Fruit fly (Drosophila melanogaster): ENCODE data around the gene CG43703.

The CG43703 gene

DNA sequence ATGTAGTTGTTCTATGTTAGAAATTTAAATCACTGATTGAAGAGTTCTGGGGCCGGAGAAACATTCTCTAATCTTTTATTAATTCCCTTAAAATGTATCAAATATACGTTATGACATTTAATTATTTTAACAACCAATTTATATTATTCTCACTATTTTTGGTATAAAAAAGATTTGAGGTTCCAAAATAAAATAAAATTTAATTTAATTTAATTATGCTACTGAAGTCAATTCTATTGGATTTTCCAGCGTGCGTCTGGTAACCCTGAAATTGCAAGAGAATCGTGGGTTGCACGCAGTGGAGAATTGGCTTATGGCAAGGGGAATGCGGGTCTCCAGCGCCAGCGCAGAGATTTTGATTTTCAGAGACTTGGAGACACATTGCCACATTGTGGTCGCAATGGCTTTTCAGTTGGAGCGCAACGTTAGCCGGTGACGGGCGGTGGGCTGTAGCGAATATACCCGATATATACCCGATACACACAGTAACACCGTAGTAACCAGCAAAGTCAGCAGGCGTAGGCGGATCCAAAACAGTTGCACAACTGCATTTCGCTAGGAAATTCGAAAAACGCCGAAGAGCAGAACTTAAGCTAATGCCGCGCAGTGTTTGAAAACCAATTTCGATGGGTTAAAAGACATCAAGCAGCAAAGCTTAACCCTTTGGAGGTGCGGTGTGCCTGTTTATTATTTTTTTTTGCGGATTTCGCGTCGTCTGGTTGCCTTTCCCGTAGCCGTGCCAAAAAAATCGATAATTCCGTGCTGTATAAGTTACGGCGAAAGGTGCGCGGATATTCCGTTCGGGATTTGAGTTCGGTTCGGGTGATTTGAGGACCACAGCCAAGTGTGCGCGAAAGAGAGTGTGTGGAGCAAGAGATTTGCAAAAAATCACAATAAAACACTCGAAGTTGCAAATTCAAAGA is 40.2 kb downstream of the CG43703 start:
- TF ChIP-seq gcm2 (GFP tag; optimal IDR thresholded peaks at IDR 0.05) (no peak), CG4328 (GFP tag; optimal IDR thresholded peaks at IDR 0.05) (no peak), CG7786 (GFP tag; optimal IDR thresholded peaks at IDR 0.05) (no peak), CG12659 (GFP tag; optimal IDR thresholded peaks at IDR 0.05) (peak; percentile 41), knrl (GFP tag; IDR thresholded peaks at IDR 0.05; ENCODE audit: partially characterized antibody) (peak; percentile 28; the same call in 1 of the 3 replicates), Dref (GFP tag; IDR thresholded peaks at IDR 0.05) (no peak), eyg (GFP tag; optimal IDR thresholded peaks at IDR 0.05) (no peak), twi (tag; optimal IDR thresholded peaks at IDR 0.05) (peak; percentile 0), NC2α (GFP tag; optimal IDR thresholded peaks at IDR 0.05) (no peak), CG14050 (GFP tag; IDR thresholded peaks at IDR 0.05) (no peak), H2.0 (GFP tag; IDR thresholded peaks at IDR 0.05) (peak; percentile 53; the same call in 1 of the 2 replicates), CG10321 (GFP tag; IDR thresholded peaks at IDR 0.05) (no peak), btn (GFP tag; optimal IDR thresholded peaks at IDR 0.05) (no peak), eve (GFP tag; optimal IDR thresholded peaks at IDR 0.05) (no peak), al (GFP tag; IDR thresholded peaks at IDR 0.05) (no peak), da (GFP tag; optimal IDR thresholded peaks at IDR 0.05) (no peak), MBD-R2 (GFP tag; IDR thresholded peaks at IDR 0.05) (peak; percentile 32; the same call in 1 of the 2 replicates), NfI (GFP tag; optimal IDR thresholded peaks at IDR 0.05) (peak; percentile 2), CG5245 (GFP tag; optimal IDR thresholded peaks at IDR 0.05) (no peak), sim (GFP tag; IDR thresholded peaks at IDR 0.05) (no peak), CG4404 (GFP tag; IDR thresholded peaks at IDR 0.05) (no peak), Chrac-16 (GFP tag; optimal IDR thresholded peaks at IDR 0.05) (no peak), CG11093 (GFP tag; IDR thresholded peaks at IDR 0.05) (no peak), aop (GFP tag; IDR thresholded peaks at IDR 0.05) (no peak), ci (GFP tag; IDR thresholded peaks at IDR 0.05) (peak; percentile 76), Sry-δ (GFP tag; optimal IDR thresholded peaks at IDR 0.05) (no peak), Gsc (GFP tag; IDR thresholded peaks at IDR 0.05) (no peak), Aef1 (GFP tag; IDR thresholded peaks at IDR 0.05) (no peak; the same call in 2 of the 3 replicates), CG6254 (GFP tag; optimal IDR thresholded peaks at IDR 0.05) (no peak), pum (GFP tag; optimal IDR thresholded peaks at IDR 0.05) (no peak), CG9727 (GFP tag; optimal IDR thresholded peaks at IDR 0.05) (peak; percentile 71), CG12744 (GFP tag; optimal IDR thresholded peaks at IDR 0.05) (no peak), CG17385 (GFP tag; optimal IDR thresholded peaks at IDR 0.05) (peak; percentile 30), CG1024 (GFP tag; IDR thresholded peaks at IDR 0.05) (peak; percentile 27; the same call in 1 of the 2 replicates), CG6683 (GFP tag; optimal IDR thresholded peaks at IDR 0.05) (no peak), CG10267 (tag; optimal IDR thresholded peaks at IDR 0.05) (peak; percentile 27), wor (GFP tag; IDR thresholded peaks at IDR 0.05) (no peak), CG1792 (GFP tag; optimal IDR thresholded peaks at IDR 0.05) (no peak), cad (GFP tag; optimal IDR thresholded peaks at IDR 0.05) (no peak), HLH54F (GFP tag; optimal IDR thresholded peaks at IDR 0.05) (no peak), CG34422 (GFP tag; IDR thresholded peaks at IDR 0.05) (peak; percentile 59; the same call in 2 of the 3 replicates), CG7839 (tag; optimal IDR thresholded peaks at IDR 0.05) (peak; percentile 12), Spps (tag; optimal IDR thresholded peaks at IDR 0.05) (no peak), amos (GFP tag; IDR thresholded peaks at IDR 0.05; ENCODE audit: partially characterized antibody) (peak; percentile 24; the same call in 1 of the 2 replicates), CG3847 (GFP tag; IDR thresholded peaks at IDR 0.05) (no peak), CG14710 (tag; optimal IDR thresholded peaks at IDR 0.05) (peak; percentile 71), Sin3A (optimal IDR thresholded peaks at IDR 0.05) (no peak), CG14667 (GFP tag; IDR thresholded peaks at IDR 0.05) (no peak), sisA (GFP tag; IDR thresholded peaks at IDR 0.05) (peak; percentile 24; the same call in 1 of the 2 replicates), Doc3 (GFP tag; IDR thresholded peaks at IDR 0.05; ENCODE audit: partially characterized antibody) (no peak)

All from whole organism, embryonic.